Worm (Caenorhabditis elegans): ENCODE results near the gene pgp-5.

pgp-5 gene

DNA sequence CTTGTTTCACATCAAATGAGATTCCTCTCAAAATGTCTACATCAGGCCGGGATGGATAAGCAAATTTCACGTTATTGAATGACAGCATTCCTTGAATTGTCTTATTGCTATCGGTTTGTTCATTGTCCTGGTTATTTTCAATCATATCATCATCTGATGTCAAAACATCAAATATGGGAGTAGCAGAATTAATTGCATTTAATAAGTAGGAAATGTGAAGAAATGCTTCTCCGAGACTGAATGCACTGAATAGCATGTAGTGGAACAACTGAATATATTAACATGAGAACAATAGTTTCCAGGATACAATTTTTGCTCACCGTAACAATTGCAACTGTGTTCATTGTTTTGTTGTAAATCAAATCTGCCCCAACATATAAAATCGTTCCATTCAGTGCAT lies 3.5 kb upstream of the pgp-5 start:
- TF ChIP-seq tab-1 (GFP tag; IDR thresholded peaks at IDR 0.05) (no peak), ztf-29 (GFP tag; IDR thresholded peaks at IDR 0.05) (no peak), cog-1 (tag; optimal IDR thresholded peaks at IDR 0.05) (no peak), klf-2 (GFP tag; conservative IDR thresholded peaks at IDR 0.05) (no peak), flt-1 (GFP tag; IDR thresholded peaks at IDR 0.05) (no peak), med-1 (GFP tag; optimal IDR thresholded peaks at IDR 0.05; ENCODE audit: insufficient read depth) (no peak)

- TF ChIP-seq klf-2 (GFP tag; conservative IDR thresholded peaks at IDR 0.05) (no peak), med-1 (GFP tag; optimal IDR thresholded peaks at IDR 0.05; ENCODE audit: insufficient read depth) (no peak), ztf-29 (GFP tag; IDR thresholded peaks at IDR 0.05) (no peak), T22C8.4 (GFP tag; IDR thresholded peaks at IDR 0.05) (no peak), ref-1 (GFP tag; conservative IDR thresholded peaks at IDR 0.05) (no peak), ztf-23 (GFP tag; IDR thresholded peaks at IDR 0.05) (no peak), flt-1 (GFP tag; IDR thresholded peaks at IDR 0.05) (no peak), tab-1 (GFP tag; IDR thresholded peaks at IDR 0.05) (no peak), cog-1 (tag; optimal IDR thresholded peaks at IDR 0.05) (no peak)
Measured at ce11 chrX:10861673-10862072, 2.6 kb upstream of the pgp-5 start.

DNA sequence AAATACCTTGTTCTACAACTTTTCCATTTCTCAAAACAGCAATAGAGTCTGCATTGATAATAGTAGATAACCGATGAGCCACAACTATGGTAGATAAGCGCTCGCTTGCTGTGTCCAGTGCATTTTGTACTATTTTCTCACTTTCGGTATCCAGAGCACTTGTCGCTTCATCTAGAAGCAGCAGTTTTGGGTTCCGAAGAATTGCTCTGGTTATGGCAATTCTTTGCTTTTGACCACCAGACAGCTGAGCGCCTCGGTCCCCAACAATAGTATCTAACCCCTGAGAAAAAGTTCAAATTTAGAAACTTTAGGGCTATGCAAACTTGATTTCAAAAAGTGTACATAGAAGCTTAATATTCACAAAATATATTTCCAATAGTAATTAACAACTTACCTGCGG lies 525 bp upstream of the pgp-5 start:
- no peak for TF ChIP-seq ztf-29 (GFP tag; IDR thresholded peaks at IDR 0.05)
- TF ChIP-seq klf-2 (GFP tag; conservative IDR thresholded peaks at IDR 0.05), result no peak
- TF ChIP-seq cog-1 (tag; optimal IDR thresholded peaks at IDR 0.05), result no peak
- TF ChIP-seq tab-1 (GFP tag; IDR thresholded peaks at IDR 0.05), result no peak
- no peak for TF ChIP-seq ref-1 (GFP tag; conservative IDR thresholded peaks at IDR 0.05)
- no peak for TF ChIP-seq flt-1 (GFP tag; IDR thresholded peaks at IDR 0.05)
- no peak for TF ChIP-seq med-1 (GFP tag; optimal IDR thresholded peaks at IDR 0.05; ENCODE audit: insufficient read depth)
- TF ChIP-seq ztf-23 (GFP tag; IDR thresholded peaks at IDR 0.05), result no peak
- no peak for TF ChIP-seq T22C8.4 (GFP tag; IDR thresholded peaks at IDR 0.05)

DNA sequence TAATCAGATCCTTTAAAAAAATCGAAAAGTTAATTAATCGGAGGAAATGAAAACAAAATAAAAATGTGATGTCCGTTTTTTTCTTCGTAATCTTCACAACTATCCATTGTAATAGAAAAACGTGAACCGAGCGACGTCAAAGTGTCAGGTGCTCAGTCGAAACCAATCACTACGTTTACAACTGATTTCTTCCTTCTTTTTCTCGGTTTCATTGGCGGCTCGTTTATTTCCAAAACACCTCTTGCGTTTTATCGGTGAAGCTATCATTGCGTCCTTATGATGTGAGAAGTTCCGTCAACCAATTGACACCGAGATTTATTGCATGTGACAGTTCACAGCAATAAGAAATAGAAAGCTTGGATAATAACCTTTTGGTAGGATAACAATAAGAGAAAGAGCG lies 5.8 kb downstream of the pgp-5 start:
- no peak for TF ChIP-seq flt-1 (GFP tag; IDR thresholded peaks at IDR 0.05)
- TF ChIP-seq tab-1 (GFP tag; IDR thresholded peaks at IDR 0.05), result no peak
- no peak for TF ChIP-seq klf-2 (GFP tag; conservative IDR thresholded peaks at IDR 0.05)
- TF ChIP-seq cog-1 (tag; optimal IDR thresholded peaks at IDR 0.05), result no peak
- TF ChIP-seq T22C8.4 (GFP tag; IDR thresholded peaks at IDR 0.05), result no peak
- no peak for TF ChIP-seq med-1 (GFP tag; optimal IDR thresholded peaks at IDR 0.05; ENCODE audit: insufficient read depth)
- no peak for TF ChIP-seq ztf-29 (GFP tag; IDR thresholded peaks at IDR 0.05)
- TF ChIP-seq ztf-23 (GFP tag; IDR thresholded peaks at IDR 0.05), result no peak
- TF ChIP-seq ref-1 (GFP tag; conservative IDR thresholded peaks at IDR 0.05), result no peak

DNA sequence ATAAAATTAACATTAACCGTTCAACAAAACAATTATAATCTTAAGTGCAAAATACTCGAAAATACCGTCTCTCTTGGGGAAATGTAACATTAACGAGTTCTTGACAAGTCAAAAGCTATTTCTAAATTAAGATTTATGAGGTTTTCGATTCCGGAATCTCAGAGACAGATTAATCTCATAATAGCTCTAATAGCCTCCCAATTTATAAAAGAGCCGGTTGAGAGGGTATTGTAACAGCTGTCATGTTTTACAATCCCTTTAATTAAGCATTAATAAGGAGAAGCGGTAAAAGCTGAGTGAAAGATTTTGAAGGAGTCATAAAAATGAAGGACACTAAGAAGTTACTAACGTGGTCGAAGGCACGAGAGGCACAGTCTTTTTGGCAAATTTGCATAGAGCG lies 7.4 kb downstream of the pgp-5 start:
- no peak for TF ChIP-seq flt-1 (GFP tag; IDR thresholded peaks at IDR 0.05)
- TF ChIP-seq ztf-29 (GFP tag; IDR thresholded peaks at IDR 0.05), result no peak
- no peak for TF ChIP-seq klf-2 (GFP tag; conservative IDR thresholded peaks at IDR 0.05)
- no peak for TF ChIP-seq med-1 (GFP tag; optimal IDR thresholded peaks at IDR 0.05; ENCODE audit: insufficient read depth)
- TF ChIP-seq T22C8.4 (GFP tag; IDR thresholded peaks at IDR 0.05), result no peak
- no peak for TF ChIP-seq ztf-23 (GFP tag; IDR thresholded peaks at IDR 0.05)
- TF ChIP-seq ref-1 (GFP tag; conservative IDR thresholded peaks at IDR 0.05), result no peak
- no peak for TF ChIP-seq tab-1 (GFP tag; IDR thresholded peaks at IDR 0.05)
- TF ChIP-seq cog-1 (tag; optimal IDR thresholded peaks at IDR 0.05), result no peak

DNA sequence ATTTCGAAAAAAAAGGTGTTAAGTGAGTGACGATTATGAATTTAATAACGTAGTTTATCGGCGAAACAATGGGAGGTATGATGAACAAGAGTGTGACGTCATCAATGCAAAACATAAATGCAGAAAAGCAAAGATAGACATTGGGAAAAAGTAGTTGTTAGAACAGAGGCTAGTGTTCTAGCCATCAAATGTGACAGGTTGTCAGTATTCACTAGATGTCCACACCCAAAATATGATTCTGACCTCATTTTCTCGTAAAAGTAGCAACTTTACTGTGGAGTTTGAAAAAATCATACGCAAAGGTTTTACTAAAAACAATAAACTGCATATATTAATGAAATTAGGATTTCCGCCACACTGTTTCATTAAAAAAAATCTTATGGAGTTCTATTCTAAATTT lies 7.9 kb downstream of the pgp-5 start:
- TF ChIP-seq flt-1 (GFP tag; IDR thresholded peaks at IDR 0.05), result no peak
- no peak for TF ChIP-seq ref-1 (GFP tag; conservative IDR thresholded peaks at IDR 0.05)
- no peak for TF ChIP-seq ztf-23 (GFP tag; IDR thresholded peaks at IDR 0.05)
- TF ChIP-seq tab-1 (GFP tag; IDR thresholded peaks at IDR 0.05), result no peak
- TF ChIP-seq cog-1 (tag; optimal IDR thresholded peaks at IDR 0.05), result no peak
- TF ChIP-seq T22C8.4 (GFP tag; IDR thresholded peaks at IDR 0.05), result no peak
- TF ChIP-seq med-1 (GFP tag; optimal IDR thresholded peaks at IDR 0.05; ENCODE audit: insufficient read depth), result no peak
- TF ChIP-seq klf-2 (GFP tag; conservative IDR thresholded peaks at IDR 0.05), result no peak
- no peak for TF ChIP-seq ztf-29 (GFP tag; IDR thresholded peaks at IDR 0.05)

- TF ChIP-seq klf-2 (GFP tag; conservative IDR thresholded peaks at IDR 0.05) (no peak), ztf-23 (GFP tag; IDR thresholded peaks at IDR 0.05) (no peak), ztf-29 (GFP tag; IDR thresholded peaks at IDR 0.05) (no peak), tab-1 (GFP tag; IDR thresholded peaks at IDR 0.05) (no peak), ref-1 (GFP tag; conservative IDR thresholded peaks at IDR 0.05) (no peak), cog-1 (tag; optimal IDR thresholded peaks at IDR 0.05) (no peak), T22C8.4 (GFP tag; IDR thresholded peaks at IDR 0.05) (no peak), flt-1 (GFP tag; IDR thresholded peaks at IDR 0.05) (no peak), med-1 (GFP tag; optimal IDR thresholded peaks at IDR 0.05; ENCODE audit: insufficient read depth) (no peak)
Measured at ce11 chrX:10846898-10847297, 12.2 kb downstream of the pgp-5 start.

DNA sequence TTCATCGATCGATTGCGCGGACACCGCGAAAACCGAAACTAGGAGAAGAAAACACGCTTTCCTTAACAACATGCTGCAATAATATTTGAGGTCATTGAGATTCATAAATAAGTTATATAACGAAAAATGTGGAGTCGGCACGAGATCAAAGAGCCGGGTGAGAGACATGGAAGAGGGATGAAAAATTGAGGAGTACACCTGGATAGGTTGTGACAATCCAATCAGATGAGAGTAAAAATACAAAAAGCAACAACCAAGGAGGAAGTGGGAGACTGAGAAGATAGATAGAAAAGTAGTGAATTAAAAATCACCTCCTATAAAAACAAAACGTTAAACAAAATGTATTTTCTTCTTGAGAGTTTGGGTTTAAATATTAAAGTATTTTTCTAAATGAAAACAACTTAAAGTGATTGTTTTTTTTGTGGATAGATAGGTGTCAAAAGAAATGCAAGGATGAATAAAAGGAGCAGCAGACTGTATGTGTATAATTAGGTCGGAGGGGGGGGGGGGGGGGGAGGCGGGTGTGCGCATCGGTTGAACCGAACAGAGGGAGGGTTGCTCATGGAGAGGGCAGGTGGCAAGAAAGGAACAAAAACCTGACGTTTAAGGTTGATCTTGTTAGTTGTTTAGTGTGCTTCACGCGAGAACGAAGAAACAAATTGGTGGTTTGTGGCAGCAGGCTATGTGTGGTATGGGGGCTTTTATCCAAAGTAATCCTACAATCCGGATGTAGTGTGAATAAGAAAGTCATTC lies 14.3 kb downstream of the pgp-5 start, which contains the start of gene C05A9.2:
C05A9.2 (minus strand) TSS at position 73 of the 753 bp plus-strand sequence.
- TF ChIP-seq klf-2 (GFP tag; conservative IDR thresholded peaks at IDR 0.05) (no peak), ztf-23 (GFP tag; IDR thresholded peaks at IDR 0.05) (0 out of 2 replicates have a peak, but pooled peaks have one; percentile 18)

ce11 chrX:10844137-10844536 lies 15.0 kb downstream of the pgp-5 start:
- no peak for TF ChIP-seq med-1 (GFP tag; optimal IDR thresholded peaks at IDR 0.05; ENCODE audit: insufficient read depth)
- no peak for TF ChIP-seq ref-1 (GFP tag; conservative IDR thresholded peaks at IDR 0.05)
- TF ChIP-seq tab-1 (GFP tag; IDR thresholded peaks at IDR 0.05), result no peak
- TF ChIP-seq T22C8.4 (GFP tag; IDR thresholded peaks at IDR 0.05), result no peak
- no peak for TF ChIP-seq klf-2 (GFP tag; conservative IDR thresholded peaks at IDR 0.05)
- TF ChIP-seq ztf-29 (GFP tag; IDR thresholded peaks at IDR 0.05), result no peak
- TF ChIP-seq cog-1 (tag; optimal IDR thresholded peaks at IDR 0.05), result no peak
- TF ChIP-seq flt-1 (GFP tag; IDR thresholded peaks at IDR 0.05), result no peak
- TF ChIP-seq ztf-23 (GFP tag; IDR thresholded peaks at IDR 0.05), result no peak

DNA sequence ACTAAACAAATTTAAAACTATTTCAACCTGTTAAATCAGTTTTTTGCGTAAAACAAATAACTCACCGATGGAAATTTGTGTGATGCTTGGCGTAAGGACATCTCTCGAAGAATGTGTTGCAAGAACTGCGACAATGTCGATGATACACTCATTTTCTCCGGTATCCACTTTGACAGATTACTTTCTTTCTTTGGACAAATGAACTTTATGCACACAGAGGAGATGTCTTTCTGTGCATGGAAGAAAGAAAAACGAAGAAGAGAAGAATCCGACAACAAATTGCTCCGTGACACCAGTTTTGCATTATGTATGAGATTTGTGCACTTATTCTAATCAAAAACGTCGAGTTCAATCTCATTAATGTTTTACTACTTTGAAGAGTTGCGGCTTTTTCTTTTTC lies 20.5 kb downstream of the pgp-5 start, which contains the start of gene plc-1:
plc-1 (minus strand) TSS at position 101 of the 400 bp plus-strand sequence.
- TF ChIP-seq T22C8.4 (GFP tag; IDR thresholded peaks at IDR 0.05) (no peak), flt-1 (GFP tag; IDR thresholded peaks at IDR 0.05) (no peak), tab-1 (GFP tag; IDR thresholded peaks at IDR 0.05) (no peak), ref-1 (GFP tag; conservative IDR thresholded peaks at IDR 0.05) (no peak), ztf-29 (GFP tag; IDR thresholded peaks at IDR 0.05) (no peak), ztf-23 (GFP tag; IDR thresholded peaks at IDR 0.05) (no peak), klf-2 (GFP tag; conservative IDR thresholded peaks at IDR 0.05) (no peak), med-1 (GFP tag; optimal IDR thresholded peaks at IDR 0.05; ENCODE audit: insufficient read depth) (no peak), cog-1 (tag; optimal IDR thresholded peaks at IDR 0.05) (no peak)
